Fruit fly (Drosophila melanogaster) whole organism, pupa: ENCODE data around the gene ohgt.

Experiments
- CG10348 ChIP-seq: fragments of 200-800 bp; sonication (Bioruptor generic); IDR thresholded peaks from 2 replicates; pipeline ENCODE4 v1.3.6; 2022; ENCODE audit warnings: missing biosample characterization, missing genetic modification characterization
- CG12605 ChIP-seq: fragments of 200-800 bp; sonication (Bioruptor generic); IDR thresholded peaks from 2 replicates; pipeline ENCODE4 v1.3.6; 2022; ENCODE audit warnings: missing biosample characterization, missing genetic modification characterization
- CG13204 ChIP-seq: fragments of 200-800 bp; sonication (Bioruptor generic); optimal IDR thresholded peaks from 2 replicates; lab custom pipeline; 2018; ENCODE audit warnings: missing biosample characterization, mild to moderate bottlenecking, missing genetic modification characterization, moderate library complexity
- CG14655 ChIP-seq: fragments of 200-800 bp; sonication (Bioruptor generic); optimal IDR thresholded peaks from 3 replicates; lab custom pipeline; 2017; ENCODE audit warnings: mild to moderate bottlenecking, missing biosample characterization, missing genetic modification reagents, missing genetic modification characterization
- CG15710 ChIP-seq: fragments of 200-800 bp; sonication (Bioruptor generic); optimal IDR thresholded peaks from 2 replicates; lab custom pipeline; 2018; ENCODE audit warnings: missing biosample characterization, mild to moderate bottlenecking, missing genetic modification characterization, moderate library complexity
- CG17806 ChIP-seq: fragments of 200-800 bp; sonication (Bioruptor generic); optimal IDR thresholded peaks from 2 replicates; lab custom pipeline; 2018; ENCODE audit warnings: missing biosample characterization, mild to moderate bottlenecking, missing genetic modification characterization, moderate library complexity
- CG32121 ChIP-seq: fragments of 200-800 bp; sonication (Bioruptor generic); IDR thresholded peaks from 2 replicates; pipeline ENCODE4 v1.3.6; 2022; ENCODE audit warnings: missing biosample characterization, missing genetic modification characterization
- CG34367 ChIP-seq: fragments of 200-800 bp; sonication (Bioruptor generic); optimal IDR thresholded peaks from 2 replicates; lab custom pipeline; 2018; ENCODE audit warnings: missing biosample characterization, mild to moderate bottlenecking, missing genetic modification characterization
- CG4496 ChIP-seq: fragments of 200-800 bp; sonication (Bioruptor generic); IDR thresholded peaks from 3 replicates; pipeline ENCODE4 v1.3.6; 2022; ENCODE audit warnings: missing biosample characterization, missing genetic modification characterization
- CG8159 ChIP-seq: fragments of 200-800 bp; sonication (Bioruptor generic); optimal IDR thresholded peaks from 3 replicates; lab custom pipeline; 2018; ENCODE audit warnings: missing biosample characterization, mild to moderate bottlenecking, missing genetic modification characterization, moderate library complexity
- CG8301 ChIP-seq: fragments of 200-800 bp; sonication (Bioruptor generic); optimal IDR thresholded peaks from 2 replicates; lab custom pipeline; 2018; ENCODE audit warnings: missing biosample characterization, mild to moderate bottlenecking, missing genetic modification characterization
- CG9948 ChIP-seq: fragments of 200-800 bp; sonication (Bioruptor generic); optimal IDR thresholded peaks from 2 replicates; lab custom pipeline; 2018; ENCODE audit warnings: missing biosample characterization, mild to moderate bottlenecking, missing genetic modification characterization, moderate library complexity
- D1 ChIP-seq: fragments of 200-800 bp; sonication (Bioruptor generic); optimal IDR thresholded peaks from 2 replicates; lab custom pipeline; 2018; ENCODE audit warnings: missing biosample characterization, mild to moderate bottlenecking, missing genetic modification characterization, moderate library complexity
- EcR ChIP-seq: fragments of 200-800 bp; sonication (Bioruptor generic); optimal IDR thresholded peaks from 3 replicates; lab custom pipeline; 2019; ENCODE audit warnings: missing biosample characterization, missing genetic modification characterization, mild to moderate bottlenecking, moderate library complexity, missing genetic modification reagents
- Ets98B ChIP-seq: fragments of 200-800 bp; sonication (Bioruptor generic); IDR thresholded peaks from 2 replicates; pipeline ENCODE4 v1.3.6; 2022; ENCODE audit warnings: missing biosample characterization, missing genetic modification characterization
- Pif1A ChIP-seq: fragments of 200-800 bp; sonication (Bioruptor generic); optimal IDR thresholded peaks from 3 replicates; lab custom pipeline; 2016; ENCODE audit warnings: missing biosample characterization, missing genetic modification characterization
- Pif1B ChIP-seq: fragments of 200-800 bp; sonication (Bioruptor generic); optimal IDR thresholded peaks from 3 replicates; lab custom pipeline; 2016; ENCODE audit warnings: missing biosample characterization, missing genetic modification characterization
- Snoo ChIP-seq: fragments of 200-800 bp; sonication (Bioruptor generic); optimal IDR thresholded peaks from 3 replicates; lab custom pipeline; 2017; ENCODE audit warnings: missing biosample characterization, mild to moderate bottlenecking, missing genetic modification characterization, inconsistent platforms
- fd96Ca ChIP-seq: fragments of 200-800 bp; sonication (Bioruptor generic); IDR thresholded peaks from 3 replicates; pipeline ENCODE4 v1.3.6; 2022; ENCODE audit warnings: missing biosample characterization, missing genetic modification characterization
- rn ChIP-seq: fragments of 200-800 bp; sonication (Bioruptor generic); IDR thresholded peaks from 2 replicates; pipeline ENCODE4 v1.3.6; 2022; ENCODE audit warnings: missing biosample characterization, missing genetic modification characterization

ohgt gene

dm6 chr3R:10048035-10048774 lies 794 bp upstream of the ohgt start:
- TF ChIP-seq CG10348 (GFP tag; lab: Robert Waterston, UW), result no peak
- TF ChIP-seq CG8301, result peak; percentile 58
- no peak for TF ChIP-seq fd96Ca (GFP tag; lab: Robert Waterston, UW)
- TF ChIP-seq Snoo (tag; lab: Kevin White, UChicago), result peak; percentile 62
- no peak for TF ChIP-seq CG12605 (GFP tag; lab: Robert Waterston, UW)
- TF ChIP-seq CG9948, result peak; percentile 44
- TF ChIP-seq CG8159 (tag; lab: Kevin White, UChicago), result peak; percentile 64
- TF ChIP-seq CG17806 (tag; lab: Kevin White, UChicago), result peak; percentile 54
- peak; percentile 61 for TF ChIP-seq CG15710 (tag; lab: Kevin White, UChicago)
- peak; percentile 29 for TF ChIP-seq CG34367 (tag; lab: Kevin White, UChicago)

DNA sequence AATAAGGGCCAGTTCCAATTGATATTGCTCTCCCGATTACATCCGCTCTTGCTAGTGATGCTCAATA lies 391 bp upstream of the ohgt start, which contains the start of gene CG12811:
TSS of gene CG12811 (minus strand) at position 23 of the 67 bp plus-strand sequence.
- TF ChIP-seq CG32121 (GFP tag; lab: Robert Waterston, UW), result no peak
- TF ChIP-seq CG8301, result no peak
- TF ChIP-seq CG10348 (GFP tag; lab: Robert Waterston, UW), result no peak

DNA sequence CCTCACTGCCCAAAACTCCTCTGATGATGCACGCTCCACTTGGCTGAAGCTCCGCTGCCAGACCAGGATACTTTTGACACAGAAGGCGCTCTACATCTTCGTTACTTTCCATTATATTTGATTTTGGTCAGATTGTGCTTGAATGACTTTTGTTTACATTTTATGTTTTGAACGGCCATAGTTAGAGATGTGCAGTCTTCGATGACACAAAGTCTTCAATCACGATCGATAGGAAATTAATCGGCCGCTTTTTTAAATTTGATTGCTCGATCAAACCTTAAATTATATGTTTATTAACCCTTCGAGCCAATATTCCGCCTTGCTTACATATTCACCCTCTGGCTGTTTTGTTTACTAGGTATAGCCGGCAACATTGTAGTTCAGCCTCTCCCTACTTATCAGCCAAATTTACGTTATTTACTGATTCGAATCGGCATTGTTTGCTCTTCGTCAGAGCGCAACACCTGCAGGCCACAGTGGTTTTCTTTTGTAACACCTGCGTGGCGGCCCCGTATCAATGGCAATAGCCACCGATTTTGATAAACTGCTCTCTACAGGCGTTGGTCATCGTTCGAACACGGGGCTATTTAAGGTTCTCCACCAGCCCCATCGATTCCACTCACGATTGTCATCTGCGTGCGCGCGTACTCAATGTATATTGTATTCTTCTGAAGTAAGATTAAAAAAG lies 3.8 kb downstream of the ohgt start, which contains the start of the genes Fancl and Npc2e:
TSS of gene Fancl (minus strand) at position 175 of the 688 bp plus-strand sequence.
TSS of gene Npc2e (plus strand) at position 638 of the 688 bp plus-strand sequence.
- TF ChIP-seq CG8301, result no peak
- no peak for TF ChIP-seq rn (GFP tag; lab: Robert Waterston, UW)
- TF ChIP-seq D1 (tag; lab: Kevin White, UChicago), result no peak
- TF ChIP-seq Pif1A, result no peak
- no peak for TF ChIP-seq CG17806 (tag; lab: Kevin White, UChicago)
- no peak for TF ChIP-seq CG8159 (tag; lab: Kevin White, UChicago)
- no peak for TF ChIP-seq EcR (GFP tag; lab: Kevin White, UChicago)

DNA sequence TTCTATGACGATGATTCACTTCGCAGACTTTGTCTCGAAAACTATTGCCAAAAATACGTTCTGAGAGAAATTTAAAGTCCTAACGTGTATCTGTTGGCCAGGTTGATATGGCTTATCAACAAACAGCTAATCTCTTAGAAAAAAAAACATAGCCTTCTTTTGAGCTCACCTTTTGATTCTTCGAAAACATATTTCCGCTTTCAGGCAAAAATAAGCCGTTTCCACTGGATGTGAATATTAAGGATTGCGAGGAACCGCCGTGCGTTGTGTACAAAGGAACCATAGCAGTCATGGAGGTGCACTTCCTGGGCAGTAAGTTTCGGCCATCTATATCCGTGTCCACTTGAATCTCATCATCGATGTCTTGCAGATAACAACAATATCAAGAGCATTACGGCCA lies 4.6 kb downstream of the ohgt start:
- TF ChIP-seq CG34367 (tag; lab: Kevin White, UChicago) (no peak), CG17806 (tag; lab: Kevin White, UChicago) (no peak), CG32121 (GFP tag; lab: Robert Waterston, UW) (no peak), CG13204 (no peak)

- TF ChIP-seq CG4496 (no peak), CG8159 (tag; lab: Kevin White, UChicago) (no peak), CG8301 (no peak), rn (GFP tag; lab: Robert Waterston, UW) (no peak), Pif1B (GFP tag; lab: Kevin White, UChicago) (no peak), CG9948 (no peak), EcR (GFP tag; lab: Kevin White, UChicago) (no peak), CG15710 (tag; lab: Kevin White, UChicago) (no peak), CG10348 (GFP tag; lab: Robert Waterston, UW) (no peak), Ets98B (GFP tag; lab: Robert Waterston, UW) (no peak), D1 (tag; lab: Kevin White, UChicago) (no peak), Pif1A (no peak), fd96Ca (GFP tag; lab: Robert Waterston, UW) (no peak), CG14655 (GFP tag; lab: Kevin White, UChicago) (no peak)
- TF ChIP-seq, all 21 proteins: peak for 0
Observed at dm6 chr3R:10054278-10054975, 5.4 kb downstream of the ohgt start.

dm6 chr3R:10055004-10055403 lies 6.0 kb downstream of the ohgt start:
- no peak for TF ChIP-seq CG4496
- no peak for TF ChIP-seq CG32121 (GFP tag; lab: Robert Waterston, UW)
- no peak for TF ChIP-seq CG14655 (GFP tag; lab: Kevin White, UChicago)
- TF ChIP-seq CG10348 (GFP tag; lab: Robert Waterston, UW), result no peak
- TF ChIP-seq CG9948, result no peak

DNA sequence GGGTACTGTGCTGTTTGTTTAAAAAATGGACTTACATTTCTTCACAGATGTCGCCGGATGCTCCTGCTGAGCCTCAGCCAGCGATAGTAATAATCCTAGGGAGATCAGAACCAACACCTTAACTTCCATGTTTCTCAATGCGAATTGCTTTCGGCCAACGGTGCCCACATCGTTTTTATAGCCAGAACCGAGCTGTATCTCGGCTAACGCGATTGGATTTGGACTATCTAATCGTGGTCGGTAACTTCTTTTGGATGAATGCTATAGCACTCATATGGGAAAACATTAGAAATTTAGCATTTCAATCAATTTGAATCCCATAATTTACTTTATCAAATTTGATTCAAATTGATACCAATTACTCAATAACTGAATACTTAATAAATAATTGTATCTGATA lies 7.0 kb downstream of the ohgt start, which contains the start of gene Npc2d:
TSS of gene Npc2d (minus strand) at position 133 of the 400 bp plus-strand sequence.
- TF ChIP-seq Pif1B (GFP tag; lab: Kevin White, UChicago), result no peak
- TF ChIP-seq CG14655 (GFP tag; lab: Kevin White, UChicago), result no peak
- TF ChIP-seq, all 21 proteins: peak for 0
